Worm (Caenorhabditis elegans) whole organism, early embryonic: ENCODE data around the gene srj-45.

Experiments
- sea-1 ChIP-seq: fragments of 200-800 bp; sonication (Bioruptor generic); conservative IDR thresholded peaks from 2 replicates; pipeline ENCODE4 v1.3.6; 2022; ENCODE audit warnings: missing genetic modification characterization, missing compliant biosample characterization
- tra-4 ChIP-seq: sonication (generic microtip); optimal IDR thresholded peaks from 2 replicates; lab custom pipeline; 2017; ENCODE audit warnings: missing genetic modification characterization, missing compliant biosample characterization

ce11 chrV:2881016-2881415 lies 44.6 kb upstream of the srj-45 start, which contains the start of gene ifc-1:
- TF ChIP-seq sea-1 (no peak), tra-4 (tag; lab: Kevin White, UChicago) (no peak)
